Fruit fly (Drosophila melanogaster): Measurements from ENCODE around the gene CG10877.
A peak's percentile ranks its signal among the peaks of the same experiment; 100 is the strongest.

The CG10877 gene

dm6 chr3R:20556281-20557113 lies 7.4 kb downstream of the CG10877 start:
- peak; percentile 53 for TF ChIP-seq unpg (GFP tag; optimal IDR thresholded peaks at IDR 0.05)
- TF ChIP-seq dpn (GFP tag; optimal IDR thresholded peaks at IDR 0.05): peak; percentile 51 to 73
- no peak for TF ChIP-seq disco-r (GFP tag; optimal IDR thresholded peaks at IDR 0.05)
- TF ChIP-seq pzg (GFP tag; optimal IDR thresholded peaks at IDR 0.05): no peak
- no peak for TF ChIP-seq zf30C (GFP tag; optimal IDR thresholded peaks at IDR 0.05)
- no peak for TF ChIP-seq cg (GFP tag; optimal IDR thresholded peaks at IDR 0.05)
- TF ChIP-seq CG11696 (GFP tag; IDR thresholded peaks at IDR 0.05): peak; percentile 11; the same call in 1 of the 2 replicates
- no peak for TF ChIP-seq usp (GFP tag; optimal IDR thresholded peaks at IDR 0.05)
- no peak for TF ChIP-seq CTCF (GFP tag; optimal IDR thresholded peaks at IDR 0.05)
- no peak for TF ChIP-seq CG15601 (tag; optimal IDR thresholded peaks at IDR 0.05)
- no peak for TF ChIP-seq lov (optimal IDR thresholded peaks at IDR 0.05)
- TF ChIP-seq lov (GFP tag; IDR thresholded peaks at IDR 0.05): no peak
- TF ChIP-seq CG7556 (GFP tag; optimal IDR thresholded peaks at IDR 0.05): peak; percentile 73
- TF ChIP-seq Sin3A (optimal IDR thresholded peaks at IDR 0.05): no peak
- TF ChIP-seq D19B (GFP tag; optimal IDR thresholded peaks at IDR 0.05): peak; percentile 52
- TF ChIP-seq sima (GFP tag; optimal IDR thresholded peaks at IDR 0.05): no peak
- TF ChIP-seq CG7928 (GFP tag; optimal IDR thresholded peaks at IDR 0.05): peak; percentile 4
- no peak for TF ChIP-seq jumu (GFP tag; optimal IDR thresholded peaks at IDR 0.05)
- peak; percentile 34 for TF ChIP-seq CG5245 (GFP tag; optimal IDR thresholded peaks at IDR 0.05)
- TF ChIP-seq tll (GFP tag; optimal IDR thresholded peaks at IDR 0.05): no peak
- no peak for TF ChIP-seq hbn (GFP tag; IDR thresholded peaks at IDR 0.05; ENCODE audit: partially characterized antibody)
- TF ChIP-seq CG12104 (GFP tag; optimal IDR thresholded peaks at IDR 0.05): no peak
- peak; percentile 69 for TF ChIP-seq CG32772 (GFP tag; IDR thresholded peaks at IDR 0.05)
- TF ChIP-seq Lpt (GFP tag; optimal IDR thresholded peaks at IDR 0.05): no peak
- TF ChIP-seq lab (GFP tag; optimal IDR thresholded peaks at IDR 0.05): peak; percentile 87
- TF ChIP-seq twi (tag; optimal IDR thresholded peaks at IDR 0.05): no peak
- TF ChIP-seq CG8281 (tag; optimal IDR thresholded peaks at IDR 0.05): no peak
- TF ChIP-seq Eip74EF (GFP tag; optimal IDR thresholded peaks at IDR 0.05): no peak
- TF ChIP-seq tna (GFP tag; IDR thresholded peaks at IDR 0.05; ENCODE audit: partially characterized antibody): no peak
- TF ChIP-seq ttk (GFP tag; IDR thresholded peaks at IDR 0.05): peak; percentile 66
- TF ChIP-seq CG1792 (GFP tag; optimal IDR thresholded peaks at IDR 0.05): peak; percentile 4
- TF ChIP-seq HHEX (GFP tag; optimal IDR thresholded peaks at IDR 0.05): no peak
- peak; percentile 52 for TF ChIP-seq CG18262 (tag; optimal IDR thresholded peaks at IDR 0.05)
- no peak for TF ChIP-seq Ets97D (GFP tag; optimal IDR thresholded peaks at IDR 0.05)
- TF ChIP-seq emc (GFP tag; optimal IDR thresholded peaks at IDR 0.05): no peak
- peak; percentile 4 for TF ChIP-seq CG12744 (GFP tag; optimal IDR thresholded peaks at IDR 0.05)
- TF ChIP-seq Xbp1 (GFP tag; optimal IDR thresholded peaks at IDR 0.05): peak; percentile 70
- TF ChIP-seq CG30403 (GFP tag; optimal IDR thresholded peaks at IDR 0.05): peak; percentile 66
- 0 out of 2 replicates have a peak, but pooled peaks have one; percentile 37 for TF ChIP-seq CG10959 (GFP tag; IDR thresholded peaks at IDR 0.05)
- no peak for TF ChIP-seq CG12071 (GFP tag; optimal IDR thresholded peaks at IDR 0.05)
- TF ChIP-seq peb (GFP tag; IDR thresholded peaks at IDR 0.05): 0 out of 2 replicates have a peak, but pooled peaks have one; percentile 24
- no peak for TF ChIP-seq Scr (GFP tag; IDR thresholded peaks at IDR 0.05; ENCODE audit: partially characterized antibody)
- TF ChIP-seq gsb (GFP tag; IDR thresholded peaks at IDR 0.05): peak; percentile 69
- no peak for TF ChIP-seq pnt (GFP tag; optimal IDR thresholded peaks at IDR 0.05)
- no peak for TF ChIP-seq CG2875 (GFP tag; optimal IDR thresholded peaks at IDR 0.05)
- TF ChIP-seq CG6854 (GFP tag; optimal IDR thresholded peaks at IDR 0.05): no peak
- TF ChIP-seq sens (GFP tag): peak; percentile 87
- peak; percentile 36 for TF ChIP-seq HLH54F (GFP tag; optimal IDR thresholded peaks at IDR 0.05)
- no peak for TF ChIP-seq Optix (GFP tag; IDR thresholded peaks at IDR 0.05)
- TF ChIP-seq sd (tag; optimal IDR thresholded peaks at IDR 0.05): no peak
